Fruit fly (Drosophila melanogaster) whole organism: ENCODE results near the gene CG44014.

Experiments used
- CG8478 ChIP-seq: fragments of >200 bp; optimal IDR thresholded peaks from 2 replicates; lab custom pipeline; 2018; ENCODE audit warnings: inconsistent platforms
- Dll ChIP-seq: fragments of >200 bp; optimal IDR thresholded peaks from 2 replicates; lab custom pipeline; 2017
- EcR ChIP-seq, 2 experiments: fragments of >200 bp; optimal IDR thresholded peaks; 2 replicates each; lab custom pipeline; 2017; ENCODE audit warnings: missing biosample characterization in 2 of 2, missing genetic modification characterization in 2 of 2, missing genetic modification reagents in 2 of 2
- pan ChIP-seq: fragments of >200 bp; optimal IDR thresholded peaks from 2 replicates; lab custom pipeline; 2017
- psq ChIP-seq: fragments of >200 bp; optimal IDR thresholded peaks from 2 replicates; lab custom pipeline; 2017
- usp ChIP-seq: fragments of >200 bp; optimal IDR thresholded peaks from 2 replicates; lab custom pipeline; 2017; ENCODE audit warnings: missing biosample characterization, missing genetic modification characterization, mixed read lengths

Gene CG44014

DNA sequence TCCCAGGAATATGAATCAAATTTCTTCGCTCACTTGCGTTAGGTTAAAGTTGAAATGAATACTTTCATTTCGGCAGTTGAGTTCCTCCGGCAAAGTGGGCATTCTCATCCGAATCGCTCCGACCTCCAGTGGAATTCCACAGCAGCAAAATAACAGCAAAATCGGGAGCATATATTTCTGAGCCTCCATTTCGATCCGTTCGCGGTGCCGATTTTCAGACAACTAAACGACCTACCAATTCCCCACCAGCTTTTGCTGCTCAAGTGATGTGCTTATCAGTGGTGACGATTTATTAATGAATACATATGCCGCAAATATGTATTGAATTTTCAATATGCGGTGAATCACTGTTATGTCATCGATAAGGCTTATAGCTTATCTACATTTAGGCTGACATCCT lies at the start of gene CG44014:
CG44014 (minus strand) TSS at position 256 of the 400 bp plus-strand sequence.
- TF ChIP-seq CG8478 (lab: Kevin White, UChicago) (no peak), psq (lab: Kevin White, UChicago) (no peak), Dll (lab: Kevin White, UChicago) (no peak), pan (lab: Kevin White, UChicago) (no peak), usp (GFP tag; lab: Kevin White, UChicago) (no peak), EcR (GFP tag; optimal IDR thresholded peaks at IDR 0.05; lab: Kevin White, UChicago) (no peak)

DNA sequence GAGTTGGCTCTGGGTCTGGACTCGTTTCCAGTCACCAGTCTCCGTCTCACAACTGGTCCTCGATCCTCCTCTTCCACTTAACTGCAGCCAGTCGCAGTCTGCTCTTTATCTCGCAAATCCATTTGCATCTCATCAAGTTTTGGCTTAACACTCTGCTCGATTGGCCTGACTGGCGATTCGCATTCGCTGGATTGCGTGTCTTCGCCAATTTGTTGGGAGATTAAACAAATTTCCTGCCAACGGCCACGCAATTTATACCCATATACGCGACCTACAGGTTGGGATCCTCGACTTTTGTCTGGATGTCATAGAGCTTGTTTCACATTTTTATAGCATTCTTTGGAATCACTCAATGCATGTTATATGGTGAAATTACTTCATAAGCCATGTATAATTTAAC lies 48.6 kb upstream of the CG44014 start:
- TF ChIP-seq Dll (lab: Kevin White, UChicago) (no peak), CG8478 (lab: Kevin White, UChicago) (no peak), usp (GFP tag; lab: Kevin White, UChicago) (no peak), EcR (GFP tag; optimal IDR thresholded peaks at IDR 0.05; lab: Kevin White, UChicago) (no peak), pan (lab: Kevin White, UChicago) (no peak), psq (lab: Kevin White, UChicago) (no peak)

DNA sequence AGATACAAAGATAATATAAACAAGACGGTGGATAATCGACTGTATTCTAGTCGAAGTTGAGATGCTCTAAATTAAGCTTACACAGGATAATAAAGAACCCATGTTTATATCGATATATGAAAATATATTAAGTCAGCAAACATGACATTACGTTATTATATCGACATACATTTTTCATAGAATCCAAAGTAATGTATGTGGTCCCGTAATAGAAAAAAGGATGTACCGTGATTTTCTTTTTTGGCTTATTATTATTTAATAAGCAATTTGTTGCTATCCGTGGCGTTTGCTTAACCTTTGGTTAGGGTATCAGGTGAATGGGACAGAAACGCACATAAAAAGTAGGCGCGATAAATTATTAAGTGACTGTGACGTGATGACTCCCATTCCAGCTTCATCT lies 47.8 kb upstream of the CG44014 start:
- no peak for TF ChIP-seq EcR (GFP tag; optimal IDR thresholded peaks at IDR 0.05; lab: Kevin White, UChicago)
- no peak for TF ChIP-seq pan (lab: Kevin White, UChicago)
- TF ChIP-seq usp (GFP tag; lab: Kevin White, UChicago) = no peak
- TF ChIP-seq Dll (lab: Kevin White, UChicago) = no peak
- no peak for TF ChIP-seq psq (lab: Kevin White, UChicago)
- TF ChIP-seq CG8478 (lab: Kevin White, UChicago) = no peak

DNA sequence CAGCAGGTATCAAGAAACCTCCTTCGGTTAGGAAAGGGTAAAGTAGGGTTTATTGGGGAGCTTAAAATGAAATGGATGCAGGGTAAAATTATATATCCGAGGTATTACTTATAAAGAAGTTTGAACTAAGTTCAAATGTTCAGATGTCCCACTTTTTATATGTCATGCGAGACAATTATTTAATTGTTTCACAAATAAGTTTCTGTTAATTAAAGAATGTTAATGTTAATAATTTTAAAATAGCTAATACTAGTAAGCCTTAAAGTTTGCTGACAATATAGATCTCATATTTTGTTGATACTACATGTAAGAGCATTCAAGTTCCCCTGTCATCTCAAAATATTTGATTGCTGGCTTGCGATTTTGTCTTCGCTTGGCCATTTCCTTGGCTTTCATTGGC lies 46.0 kb upstream of the CG44014 start:
- TF ChIP-seq Dll (lab: Kevin White, UChicago) = no peak
- no peak for TF ChIP-seq EcR (GFP tag; optimal IDR thresholded peaks at IDR 0.05; lab: Kevin White, UChicago)
- no peak for TF ChIP-seq usp (GFP tag; lab: Kevin White, UChicago)
- no peak for TF ChIP-seq CG8478 (lab: Kevin White, UChicago)
- no peak for TF ChIP-seq psq (lab: Kevin White, UChicago)
- TF ChIP-seq pan (lab: Kevin White, UChicago) = no peak

DNA sequence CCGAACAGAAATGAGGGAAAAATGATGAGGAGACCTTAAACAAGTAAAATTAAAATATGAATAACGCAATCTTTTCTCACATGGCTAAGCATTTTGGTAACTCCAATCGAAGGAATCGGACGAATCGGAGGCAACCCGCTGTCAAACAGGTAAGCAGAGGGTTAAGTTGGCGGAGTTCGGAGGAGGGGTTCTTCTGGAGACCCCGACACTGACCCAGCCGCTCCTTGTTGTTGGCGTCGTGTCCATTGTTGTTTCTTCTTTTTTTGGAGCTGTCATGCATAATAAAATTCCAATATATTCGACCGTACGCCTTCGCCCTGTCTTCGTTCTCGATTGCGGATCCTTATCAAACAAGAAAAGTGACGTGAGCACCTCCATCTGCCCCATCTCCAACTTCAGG lies 44.9 kb upstream of the CG44014 start:
- TF ChIP-seq CG8478 (lab: Kevin White, UChicago) (no peak), usp (GFP tag; lab: Kevin White, UChicago) (no peak), psq (lab: Kevin White, UChicago) (no peak), EcR (GFP tag; optimal IDR thresholded peaks at IDR 0.05; lab: Kevin White, UChicago) (no peak), pan (lab: Kevin White, UChicago) (no peak), Dll (lab: Kevin White, UChicago) (no peak)

DNA sequence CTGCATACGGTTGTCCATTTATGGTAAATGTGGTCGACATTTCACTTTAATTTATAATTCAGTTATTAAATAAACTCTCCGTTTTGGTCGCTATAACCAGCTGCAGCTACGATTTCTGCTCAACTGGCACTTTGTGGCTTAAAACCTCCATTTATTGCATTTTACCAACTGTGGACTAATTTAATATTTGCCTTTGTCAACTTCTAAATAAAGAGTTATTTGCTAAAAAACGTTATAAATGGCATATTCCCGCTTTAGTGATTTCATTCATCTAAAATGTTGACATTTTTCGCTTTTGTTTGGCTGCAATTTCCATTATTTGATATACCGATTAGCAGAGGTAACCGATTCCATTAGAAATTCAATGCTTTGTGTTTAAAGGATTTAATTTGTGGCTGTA lies 44.0 kb upstream of the CG44014 start, which contains the start of gene AOX4:
AOX4 (minus strand) TSS at position 101 of the 400 bp plus-strand sequence.
- no peak for TF ChIP-seq EcR (GFP tag; optimal IDR thresholded peaks at IDR 0.05; lab: Kevin White, UChicago)
- TF ChIP-seq psq (lab: Kevin White, UChicago) = no peak
- TF ChIP-seq usp (GFP tag; lab: Kevin White, UChicago) = no peak

DNA sequence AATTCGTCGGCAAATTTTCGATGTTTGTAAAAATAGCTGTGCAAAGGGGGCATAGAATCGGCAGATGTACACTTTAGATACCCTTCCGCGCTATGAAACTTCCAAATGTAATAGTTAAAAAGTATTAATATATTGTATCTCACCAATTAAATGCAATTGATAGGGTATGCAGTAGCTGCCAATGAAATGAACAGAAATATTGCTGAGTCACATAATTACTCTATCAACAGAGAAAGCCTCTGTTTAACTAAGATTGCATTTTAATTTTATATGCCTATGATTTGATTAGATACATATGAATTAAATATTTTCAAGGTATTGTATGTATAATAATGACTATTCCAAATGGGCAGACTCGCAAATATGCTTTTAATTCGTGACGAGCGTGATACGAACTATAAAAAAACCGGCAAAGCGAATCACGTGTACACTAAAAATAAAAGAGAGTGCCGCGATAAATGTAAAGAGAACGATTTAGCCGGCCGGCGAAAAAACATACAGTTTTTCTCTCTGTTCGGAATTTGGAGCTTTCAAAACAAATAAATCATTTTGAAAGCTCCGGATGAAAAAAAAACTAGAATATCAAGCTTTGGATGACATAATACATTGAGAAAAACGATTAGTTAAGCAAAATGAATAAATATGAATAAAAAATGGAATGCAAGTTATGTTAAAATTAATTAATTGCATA lies 39.3 kb upstream of the CG44014 start, which contains the start of gene AOX3:
AOX3 (minus strand) TSS at position 362 of the 691 bp plus-strand sequence.
- TF ChIP-seq Dll (lab: Kevin White, UChicago) (no peak), CG8478 (lab: Kevin White, UChicago) (no peak), EcR (GFP tag; optimal IDR thresholded peaks at IDR 0.05; lab: Kevin White, UChicago) (no peak), psq (lab: Kevin White, UChicago) (no peak), pan (lab: Kevin White, UChicago) (no peak), usp (GFP tag; lab: Kevin White, UChicago) (no peak)

DNA sequence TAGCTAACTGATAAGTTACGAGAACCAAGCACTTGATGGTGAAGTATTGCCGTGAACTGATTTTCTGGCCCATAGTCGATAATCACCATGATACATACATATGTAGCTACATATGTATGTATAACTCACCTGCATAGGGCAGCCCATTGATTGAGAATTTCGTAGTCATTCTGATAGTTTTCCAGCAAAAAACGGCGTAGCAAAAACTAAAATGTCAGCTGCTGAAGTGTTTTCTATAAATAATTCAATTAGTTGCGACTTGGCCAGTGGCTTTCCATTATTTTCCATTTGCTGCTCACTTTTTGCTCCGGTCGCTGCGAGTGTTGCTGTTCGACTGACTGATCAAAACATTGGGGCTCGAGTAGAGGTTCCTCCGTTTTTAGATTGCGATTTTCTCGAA lies 38.5 kb upstream of the CG44014 start:
- TF ChIP-seq pan (lab: Kevin White, UChicago) = no peak
- no peak for TF ChIP-seq EcR (GFP tag; optimal IDR thresholded peaks at IDR 0.05; lab: Kevin White, UChicago)
- no peak for TF ChIP-seq CG8478 (lab: Kevin White, UChicago)
- no peak for TF ChIP-seq usp (GFP tag; lab: Kevin White, UChicago)
- no peak for TF ChIP-seq Dll (lab: Kevin White, UChicago)
- TF ChIP-seq psq (lab: Kevin White, UChicago) = no peak

DNA sequence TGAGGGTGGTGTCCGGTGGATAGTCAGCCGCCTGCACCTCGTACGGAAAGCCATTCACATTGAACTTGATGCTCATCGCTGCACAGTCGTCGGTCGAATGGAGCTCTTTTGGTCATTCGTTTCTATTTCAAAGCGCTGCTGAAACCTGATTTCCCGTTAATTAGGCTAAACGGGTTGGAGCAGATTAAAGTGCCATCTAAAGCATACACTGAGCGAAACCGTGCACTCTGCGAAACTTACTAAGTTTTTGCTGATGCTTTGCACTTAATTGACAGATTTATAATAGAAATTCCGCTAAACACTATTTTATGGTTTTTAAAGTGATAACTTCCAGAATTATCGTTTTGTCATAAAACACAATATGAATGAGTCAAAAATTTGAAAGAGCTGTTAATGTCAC lies 33.6 kb upstream of the CG44014 start, which contains the start of gene AOX2:
AOX2 (minus strand) TSS at position 101 of the 400 bp plus-strand sequence.
- no peak for TF ChIP-seq usp (GFP tag; lab: Kevin White, UChicago)

DNA sequence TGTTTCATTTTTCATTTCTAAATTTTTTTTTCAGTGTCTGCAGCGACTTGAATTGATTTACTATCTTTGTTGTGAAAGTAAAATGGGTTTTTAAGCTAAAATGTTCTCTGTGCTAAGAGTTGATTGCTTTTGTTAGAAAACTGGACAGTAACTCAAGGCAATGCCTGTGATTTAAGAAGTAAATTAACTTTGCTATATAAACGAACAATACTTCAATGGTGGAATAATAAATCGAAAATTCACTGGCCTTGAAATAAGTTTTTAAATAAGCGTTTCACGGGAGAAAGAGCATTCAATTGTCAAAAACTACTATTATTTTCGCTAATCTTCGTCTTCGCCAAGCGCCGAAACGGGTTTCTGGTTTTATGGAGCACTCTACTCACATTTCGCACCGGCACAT lies 32.2 kb upstream of the CG44014 start:
- no peak for TF ChIP-seq EcR (GFP tag; optimal IDR thresholded peaks at IDR 0.05; lab: Kevin White, UChicago)
- no peak for TF ChIP-seq usp (GFP tag; lab: Kevin White, UChicago)
- TF ChIP-seq Dll (lab: Kevin White, UChicago) = no peak
- TF ChIP-seq CG8478 (lab: Kevin White, UChicago) = no peak
- TF ChIP-seq psq (lab: Kevin White, UChicago) = no peak
- TF ChIP-seq pan (lab: Kevin White, UChicago) = no peak

DNA sequence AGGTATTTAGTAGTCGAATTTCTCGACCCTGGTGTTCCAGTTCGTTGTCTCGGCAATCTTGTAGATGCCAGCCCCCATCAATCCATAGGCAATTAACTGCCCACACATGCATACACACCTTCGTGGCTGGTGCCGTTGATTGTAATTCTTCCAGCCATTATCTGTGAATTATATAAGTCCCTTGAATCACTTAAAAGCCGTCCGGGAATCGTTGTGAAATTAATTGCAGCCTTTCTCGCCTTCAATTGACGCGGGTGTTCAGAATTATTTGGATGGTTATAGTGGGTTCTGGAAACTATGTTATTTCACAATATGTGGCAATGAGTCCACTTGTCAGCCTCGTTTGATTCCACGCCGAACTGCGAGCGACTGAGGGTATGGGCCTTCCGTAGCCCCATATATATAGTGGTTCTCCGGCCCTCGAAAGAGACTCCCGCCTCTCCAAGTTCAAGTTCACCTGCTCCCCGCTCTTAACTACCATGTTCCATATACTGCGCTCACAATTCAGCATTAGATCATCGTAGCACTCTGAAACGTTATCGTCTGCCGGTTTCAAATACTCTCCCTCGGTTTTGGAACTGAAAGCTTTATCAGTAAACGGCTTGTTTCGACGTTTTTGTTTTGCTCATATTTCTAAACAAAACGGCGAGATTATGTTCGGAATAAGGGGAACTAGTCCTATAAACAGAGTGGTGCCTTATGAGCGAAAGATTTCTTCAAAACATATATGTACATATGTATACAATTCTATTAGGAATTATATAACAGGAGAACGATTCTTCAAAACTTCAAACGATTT lies 28.4 kb upstream of the CG44014 start, which contains the start of gene AOX1:
AOX1 (minus strand) TSS at position 375 of the 799 bp plus-strand sequence.
- TF ChIP-seq CG8478 (lab: Kevin White, UChicago) (no peak), psq (lab: Kevin White, UChicago) (no peak), pan (lab: Kevin White, UChicago) (no peak), EcR (GFP tag; optimal IDR thresholded peaks at IDR 0.05; lab: Kevin White, UChicago) (no peak), Dll (lab: Kevin White, UChicago) (no peak), usp (GFP tag; lab: Kevin White, UChicago) (no peak)
